Worm (Caenorhabditis elegans) whole organism, L4/young adult: ENCODE measurements around the gene dct-19.

Source experiments
- W03F9.2 ChIP-seq: fragments of 150-350 bp; optimal IDR thresholded peaks from 2 replicates; lab custom pipeline; 2014; ENCODE audit warnings: missing biosample characterization, missing genetic modification characterization
- him-1 ChIP-seq: sonication (generic microtip); optimal IDR thresholded peaks from 2 replicates; lab custom pipeline; 2016; ENCODE audit warnings: missing genotype, missing genetic modification reagents, missing genetic modification characterization, missing compliant biosample characterization

DNA sequence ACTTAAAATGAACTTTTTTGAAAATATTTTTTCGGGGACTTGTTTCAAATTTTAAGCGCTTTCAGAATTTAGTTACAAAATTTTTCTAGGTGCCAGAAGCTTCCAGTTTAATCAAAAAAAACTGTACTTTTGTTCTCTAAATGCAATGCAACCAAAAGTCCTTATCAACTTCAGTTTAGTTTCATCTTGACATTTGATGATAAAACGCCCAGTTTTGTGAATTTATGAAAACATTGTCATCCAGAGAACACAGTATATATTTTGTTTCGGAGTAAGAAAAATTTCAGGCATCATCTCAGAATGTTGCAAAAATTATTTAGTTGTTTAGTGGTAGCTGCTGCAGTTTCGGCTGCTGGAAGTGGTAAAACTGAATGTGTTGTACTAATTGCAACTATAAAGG, 15.0 kb downstream of the dct-19 start, which contains the start of gene F55G11.6:
- TF ChIP-seq W03F9.2 (no peak), him-1 (tag; lab: Kevin White, UChicago) (no peak)
